Fruit fly (Drosophila melanogaster) whole organism, prepupa: Measurements from ENCODE around the gene PGRP-SB2.

Experiments
- Blimp-1 ChIP-seq: fragments of 200-800 bp; sonication (Bioruptor generic); optimal IDR thresholded peaks from 3 replicates; lab custom pipeline; 2017; ENCODE audit warnings: missing biosample characterization, missing genetic modification characterization, mild to moderate bottlenecking, moderate library complexity, missing genetic modification reagents
- CG10631 ChIP-seq: fragments of 200-800 bp; sonication (Bioruptor generic); optimal IDR thresholded peaks from 2 replicates; lab custom pipeline; 2016; ENCODE audit warnings: missing biosample characterization, missing genetic modification characterization
- CG11762 ChIP-seq: fragments of 200-800 bp; sonication (Bioruptor generic); optimal IDR thresholded peaks from 3 replicates; lab custom pipeline; 2016; ENCODE audit warnings: missing biosample characterization, missing genetic modification characterization; ENCODE audit not compliant: insufficient read depth
- CG11902 ChIP-seq: fragments of 200-800 bp; sonication (Bioruptor generic); optimal IDR thresholded peaks from 3 replicates; lab custom pipeline; 2016; ENCODE audit warnings: missing biosample characterization, missing genetic modification characterization
- CG15336 ChIP-seq: fragments of 200-800 bp; sonication (Bioruptor generic); IDR thresholded peaks from 2 replicates; pipeline ENCODE4 v1.3.6; 2022; ENCODE audit warnings: missing biosample characterization, missing genetic modification characterization
- CG1621 ChIP-seq: fragments of 200-800 bp; sonication (Bioruptor generic); optimal IDR thresholded peaks from 3 replicates; lab custom pipeline; 2018; ENCODE audit warnings: missing biosample characterization, mild to moderate bottlenecking, missing genetic modification characterization
- CG16779 ChIP-seq: fragments of 200-800 bp; sonication (Bioruptor generic); optimal IDR thresholded peaks from 3 replicates; lab custom pipeline; 2017; ENCODE audit warnings: missing biosample characterization, mild to moderate bottlenecking, missing genetic modification characterization
- CG3032 ChIP-seq: fragments of 200-800 bp; optimal IDR thresholded peaks from 2 replicates; lab custom pipeline; 2019; ENCODE audit warnings: missing biosample characterization, mild to moderate bottlenecking, missing genetic modification characterization, moderate library complexity
- CG31627 ChIP-seq: fragments of 200-800 bp; sonication (Bioruptor generic); optimal IDR thresholded peaks from 3 replicates; lab custom pipeline; 2016; ENCODE audit warnings: missing biosample characterization, missing genetic modification characterization
- CG32006 ChIP-seq: fragments of 200-800 bp; sonication (Bioruptor generic); optimal IDR thresholded peaks from 3 replicates; lab custom pipeline; 2017; ENCODE audit warnings: missing biosample characterization, mild to moderate bottlenecking, missing genetic modification characterization
- CG34406 ChIP-seq: fragments of 200-800 bp; sonication (Bioruptor generic); optimal IDR thresholded peaks from 3 replicates; lab custom pipeline; 2016; ENCODE audit warnings: missing biosample characterization, missing genetic modification characterization
- CG3919 ChIP-seq: fragments of 200-800 bp; sonication (Bioruptor generic); optimal IDR thresholded peaks from 3 replicates; lab custom pipeline; 2016; ENCODE audit warnings: missing biosample characterization, missing genetic modification characterization
- CG4318 ChIP-seq: fragments of 200-800 bp; sonication (Bioruptor generic); optimal IDR thresholded peaks from 3 replicates; lab custom pipeline; 2017; ENCODE audit warnings: missing biosample characterization, mild to moderate bottlenecking, missing genetic modification characterization
- CG6163 ChIP-seq: fragments of 200-800 bp; sonication (Bioruptor generic); IDR thresholded peaks from 3 replicates; pipeline ENCODE4 v1.3.6; 2022; ENCODE audit warnings: missing biosample characterization, missing genetic modification characterization
- CG6276 ChIP-seq: fragments of 200-800 bp; sonication (Bioruptor generic); optimal IDR thresholded peaks from 2 replicates; lab custom pipeline; 2017; ENCODE audit warnings: missing biosample characterization, mild to moderate bottlenecking, missing genetic modification characterization
- CG6792 ChIP-seq: fragments of 200-800 bp; sonication (Bioruptor generic); optimal IDR thresholded peaks from 3 replicates; lab custom pipeline; 2016; ENCODE audit warnings: missing biosample characterization, missing genetic modification characterization
- CG6808 ChIP-seq: fragments of 200-800 bp; sonication (Bioruptor generic); optimal IDR thresholded peaks from 3 replicates; lab custom pipeline; 2017; ENCODE audit warnings: missing biosample characterization, missing genetic modification characterization, mild to moderate bottlenecking, moderate library complexity, missing genetic modification reagents
- CG7368 ChIP-seq: fragments of 200-800 bp; sonication (Bioruptor generic); optimal IDR thresholded peaks from 3 replicates; lab custom pipeline; 2016; ENCODE audit warnings: missing biosample characterization, missing genetic modification characterization
- CG8119 ChIP-seq: fragments of 200-800 bp; sonication (Bioruptor generic); IDR thresholded peaks from 3 replicates; pipeline ENCODE4 v1.3.6; 2022; ENCODE audit warnings: missing biosample characterization, missing genetic modification characterization
- CG8319 ChIP-seq: fragments of 200-800 bp; sonication (Bioruptor generic); optimal IDR thresholded peaks from 3 replicates; lab custom pipeline; 2016; ENCODE audit warnings: missing biosample characterization, missing genetic modification characterization
- CG8632 ChIP-seq: fragments of 200-800 bp; sonication (Bioruptor generic); optimal IDR thresholded peaks from 3 replicates; lab custom pipeline; 2016; ENCODE audit warnings: missing biosample characterization, missing genetic modification characterization
- CG9139 ChIP-seq: fragments of 200-800 bp; sonication (Bioruptor generic); optimal IDR thresholded peaks from 3 replicates; lab custom pipeline; 2017; ENCODE audit warnings: missing biosample characterization, mild to moderate bottlenecking, missing genetic modification characterization
- Eip78C ChIP-seq: fragments of 200-800 bp; sonication (Bioruptor generic); peaks from one replicate; lab custom pipeline; 2016; ENCODE audit warnings: missing biosample characterization, missing genetic modification characterization
- Eip93F ChIP-seq: fragments of 200-800 bp; sonication (Bioruptor generic); optimal IDR thresholded peaks from 2 replicates; lab custom pipeline; 2016; ENCODE audit warnings: missing biosample characterization, mild to moderate bottlenecking, missing genetic modification characterization
- Ets96B ChIP-seq: fragments of 200-800 bp; optimal IDR thresholded peaks from 2 replicates; lab custom pipeline; 2019; ENCODE audit warnings: missing biosample characterization, mild to moderate bottlenecking, missing genetic modification characterization, moderate library complexity
- Hr39 ChIP-seq: fragments of 200-800 bp; sonication (Bioruptor generic); optimal IDR thresholded peaks from 2 replicates; lab custom pipeline; 2016; ENCODE audit warnings: missing biosample characterization, missing genetic modification characterization
- Met ChIP-seq: fragments of 200-800 bp; sonication (Bioruptor generic); optimal IDR thresholded peaks from 3 replicates; lab custom pipeline; 2016; ENCODE audit warnings: missing biosample characterization, missing genetic modification characterization
- OdsH ChIP-seq: fragments of 200-800 bp; sonication (Bioruptor generic); optimal IDR thresholded peaks from 3 replicates; lab custom pipeline; 2016; ENCODE audit warnings: missing biosample characterization, missing genetic modification characterization
- Smox ChIP-seq: fragments of 200-800 bp; sonication (Bioruptor generic); optimal IDR thresholded peaks from 3 replicates; lab custom pipeline; 2016; ENCODE audit warnings: missing biosample characterization, missing genetic modification characterization
- Sox14 ChIP-seq: fragments of 200-800 bp; sonication (Bioruptor generic); optimal IDR thresholded peaks from 3 replicates; lab custom pipeline; 2016; ENCODE audit warnings: missing biosample characterization, missing genetic modification characterization
- achi ChIP-seq: fragments of 200-800 bp; sonication (Bioruptor generic); optimal IDR thresholded peaks from 3 replicates; lab custom pipeline; 2016; ENCODE audit warnings: missing biosample characterization, missing genetic modification characterization
- acj6 ChIP-seq: fragments of 200-800 bp; sonication (Bioruptor generic); optimal IDR thresholded peaks from 3 replicates; lab custom pipeline; 2016; ENCODE audit warnings: missing biosample characterization, missing genetic modification characterization
- dsx ChIP-seq: fragments of 200-800 bp; optimal IDR thresholded peaks from 3 replicates; lab custom pipeline; 2019; ENCODE audit warnings: missing biosample characterization, mild to moderate bottlenecking, missing genetic modification characterization, moderate library complexity; ENCODE audit not compliant: poor library complexity, severe bottlenecking
- eg ChIP-seq: fragments of 200-800 bp; sonication (Bioruptor generic); IDR thresholded peaks from 3 replicates; pipeline ENCODE4 v1.3.6; 2022; ENCODE audit warnings: missing biosample characterization, missing genetic modification characterization
- esn ChIP-seq: fragments of 200-800 bp; sonication (Bioruptor generic); optimal IDR thresholded peaks from 2 replicates; lab custom pipeline; 2016; ENCODE audit warnings: missing biosample characterization, mild to moderate bottlenecking, missing genetic modification characterization, moderate library complexity
- fd59A ChIP-seq: fragments of 200-800 bp; sonication (Bioruptor generic); optimal IDR thresholded peaks from 2 replicates; lab custom pipeline; 2017; ENCODE audit warnings: missing biosample characterization, mild to moderate bottlenecking, missing genetic modification characterization, missing genetic modification reagents
- fd85E ChIP-seq: fragments of 200-800 bp; sonication (Bioruptor generic); optimal IDR thresholded peaks from 3 replicates; lab custom pipeline; 2016; ENCODE audit warnings: missing biosample characterization, missing genetic modification characterization
- fkh ChIP-seq: fragments of 200-800 bp; sonication (Bioruptor generic); optimal IDR thresholded peaks from 3 replicates; lab custom pipeline; 2017; ENCODE audit warnings: missing biosample characterization, mild to moderate bottlenecking, missing genetic modification characterization, moderate library complexity
- lz ChIP-seq: fragments of 200-800 bp; sonication (Bioruptor generic); optimal IDR thresholded peaks from 3 replicates; lab custom pipeline; 2016; ENCODE audit warnings: missing biosample characterization, missing genetic modification characterization
- salr ChIP-seq, 2 experiments: fragments of 200-800 bp; sonication (Bioruptor generic); optimal IDR thresholded peaks; 3 replicates each; lab custom pipeline; 2016 to 2018; ENCODE audit warnings: missing biosample characterization in 2 of 2, missing genetic modification characterization in 2 of 2, mild to moderate bottlenecking in 1 of 2
- spab ChIP-seq: fragments of 200-800 bp; sonication (Bioruptor generic); optimal IDR thresholded peaks from 2 replicates; lab custom pipeline; 2017; ENCODE audit warnings: missing biosample characterization, mild to moderate bottlenecking, missing genetic modification characterization, missing genetic modification reagents
- ss ChIP-seq, 2 experiments: fragments of 200-800 bp; sonication (Bioruptor generic); optimal IDR thresholded peaks; 2 replicates in 1 of 2; 3 replicates in 1 of 2; lab custom pipeline; 2017 to 2018; ENCODE audit warnings: mild to moderate bottlenecking in 2 of 2, missing biosample characterization in 2 of 2, missing genetic modification characterization in 2 of 2, moderate library complexity in 1 of 2
- topi ChIP-seq: fragments of 200-800 bp; sonication (Bioruptor generic); optimal IDR thresholded peaks from 3 replicates; lab custom pipeline; 2016; ENCODE audit warnings: missing biosample characterization, missing genetic modification characterization
- vri ChIP-seq: fragments of 200-800 bp; sonication (Bioruptor generic); optimal IDR thresholded peaks from 3 replicates; lab custom pipeline; 2016; ENCODE audit warnings: missing biosample characterization, mild to moderate bottlenecking, missing genetic modification characterization

The PGRP-SB2 gene

DNA sequence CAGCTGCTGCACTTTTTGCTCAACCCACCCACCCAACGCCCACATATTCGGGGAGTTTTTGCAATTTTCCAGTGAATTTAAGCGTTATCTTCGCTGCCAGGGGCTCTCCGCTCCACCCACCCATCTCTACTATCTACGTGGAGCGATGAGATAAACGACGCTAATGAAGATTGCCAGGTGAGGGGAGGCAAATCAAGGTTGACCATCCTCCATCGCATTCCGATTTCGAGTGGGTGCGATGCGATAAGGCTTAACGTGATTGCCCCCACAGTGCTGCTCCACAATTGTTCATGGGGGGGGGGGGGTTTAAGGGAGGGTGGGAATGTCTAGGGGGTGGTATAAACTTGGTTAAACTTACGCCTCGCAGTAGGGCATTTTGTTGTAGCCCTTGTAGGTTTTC is 32.5 kb upstream of the PGRP-SB2 start:
- TF ChIP-seq Eip78C (no peak), acj6 (GFP tag; lab: Kevin White, UChicago) (no peak), ss (GFP tag; optimal IDR thresholded peaks at IDR 0.05; lab: Kevin White, UChicago) (no peak), fd85E (no peak), salr (GFP tag; optimal IDR thresholded peaks at IDR 0.05; lab: Kevin White, UChicago) (no peak), Eip93F (GFP tag; lab: Kevin White, UChicago) (peak; percentile 11), vri (GFP tag; lab: Kevin White, UChicago) (peak; percentile 51), CG3032 (no peak)

DNA sequence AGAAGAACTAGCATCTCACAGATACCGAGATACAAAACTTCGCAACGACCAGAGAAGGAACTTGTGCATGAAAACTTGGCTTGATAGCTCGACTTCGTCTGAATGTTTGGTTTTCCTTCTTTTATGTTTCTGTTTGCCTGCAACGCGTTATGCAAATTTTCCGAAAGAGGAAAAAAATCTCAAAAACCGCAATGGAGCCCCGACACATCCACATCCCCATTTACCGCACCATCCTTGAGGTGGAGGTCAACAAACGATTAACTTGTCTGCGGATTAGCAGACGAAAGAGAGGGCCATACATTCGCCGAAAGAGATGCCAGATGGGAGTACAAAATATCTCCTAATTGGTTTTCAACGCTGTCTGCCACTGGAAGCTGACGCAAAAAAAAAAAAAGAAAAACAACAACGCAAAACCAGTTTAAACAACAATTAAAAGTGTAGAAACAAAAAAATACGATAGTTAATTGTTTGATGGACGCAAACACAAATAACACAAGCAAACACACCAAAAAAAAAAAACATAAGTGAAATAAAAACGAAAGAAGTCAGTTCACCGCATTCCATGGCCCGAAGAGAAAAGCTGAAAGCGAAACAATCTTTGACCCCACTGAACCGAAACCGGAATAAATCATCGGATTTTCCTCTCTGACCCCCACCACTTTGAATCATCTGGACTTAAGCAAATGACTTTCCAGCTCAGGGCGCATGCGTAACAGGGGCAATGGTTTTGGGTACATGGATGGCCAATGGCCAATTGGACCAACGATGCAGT is 31.1 kb upstream of the PGRP-SB2 start:
- TF ChIP-seq CG34406 (GFP tag; lab: Kevin White, UChicago) (no peak), CG8119 (GFP tag; lab: Robert Waterston, UW) (peak; percentile 39; the same call in 1 of the 3 replicates), CG6792 (no peak), CG1621 (tag; lab: Kevin White, UChicago) (no peak), fd59A (GFP tag; lab: Kevin White, UChicago) (no peak), eg (GFP tag; lab: Robert Waterston, UW) (0 out of 3 replicates have a peak, but pooled peaks have one; percentile 16), CG6276 (peak; percentile 14)

DNA sequence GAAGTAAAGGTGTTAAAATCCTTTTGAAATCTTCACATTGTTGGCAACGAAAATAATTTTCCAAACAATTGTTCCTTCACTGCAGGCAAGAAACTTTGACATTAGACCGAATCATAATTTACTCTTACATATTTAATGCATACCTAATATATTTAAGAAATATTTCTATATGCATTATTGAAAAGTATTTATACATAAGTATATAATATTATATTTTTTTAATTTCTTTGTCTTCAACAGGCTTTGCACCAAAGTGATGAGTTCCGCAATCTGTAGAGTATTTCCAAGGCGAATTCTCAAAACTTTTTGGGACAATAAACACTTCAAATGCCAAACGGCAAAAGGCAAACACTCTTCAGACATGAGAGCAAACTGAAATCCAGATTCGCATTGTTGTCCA is 29.3 kb upstream of the PGRP-SB2 start:
- TF ChIP-seq CG16779 (tag; lab: Kevin White, UChicago) (no peak), Eip78C (peak; percentile 55), salr (GFP tag; optimal IDR thresholded peaks at IDR 0.05; lab: Kevin White, UChicago) (peak in 1 of 2 experiments; percentile 11), CG15336 (GFP tag; lab: Robert Waterston, UW) (peak; percentile 76), Met (no peak), CG8119 (GFP tag; lab: Robert Waterston, UW) (peak; percentile 62), CG3919 (no peak), CG11762 (GFP tag; lab: Kevin White, UChicago) (no peak), fkh (GFP tag; lab: Kevin White, UChicago) (no peak), CG32006 (peak; percentile 57), acj6 (GFP tag; lab: Kevin White, UChicago) (peak; percentile 21), CG4318 (GFP tag; lab: Kevin White, UChicago) (no peak), CG31627 (GFP tag; lab: Kevin White, UChicago) (no peak), CG9139 (GFP tag; lab: Kevin White, UChicago) (no peak), CG7368 (GFP tag; lab: Kevin White, UChicago) (no peak), dsx (GFP tag; lab: Kevin White, UChicago) (no peak), Ets96B (tag; lab: Kevin White, UChicago) (no peak), Sox14 (no peak), spab (GFP tag; lab: Kevin White, UChicago) (no peak), eg (GFP tag; lab: Robert Waterston, UW) (peak; percentile 71), CG11902 (GFP tag; lab: Kevin White, UChicago) (no peak), CG6792 (no peak), esn (GFP tag; lab: Kevin White, UChicago) (peak; percentile 33), CG6276 (peak; percentile 11), CG1621 (tag; lab: Kevin White, UChicago) (no peak), topi (GFP tag; lab: Kevin White, UChicago) (no peak), Hr39 (GFP tag; lab: Kevin White, UChicago) (peak; percentile 11), vri (GFP tag; lab: Kevin White, UChicago) (no peak), CG8632 (no peak), achi (GFP tag; lab: Kevin White, UChicago) (peak; percentile 39), CG3032 (no peak), Blimp-1 (no peak), OdsH (GFP tag; lab: Kevin White, UChicago) (peak; percentile 27), fd85E (no peak), Smox (GFP tag; lab: Kevin White, UChicago) (peak; percentile 9), fd59A (GFP tag; lab: Kevin White, UChicago) (no peak), CG6163 (GFP tag; lab: Robert Waterston, UW) (peak; percentile 22; the same call in 1 of the 3 replicates), lz (GFP tag; lab: Kevin White, UChicago) (no peak), CG8319 (GFP tag; lab: Kevin White, UChicago) (no peak), CG6808 (no peak), CG10631 (GFP tag; lab: Kevin White, UChicago) (peak; percentile 17)
